Fruit fly (Drosophila melanogaster): ENCODE data around the gene Paip2.

DNA sequence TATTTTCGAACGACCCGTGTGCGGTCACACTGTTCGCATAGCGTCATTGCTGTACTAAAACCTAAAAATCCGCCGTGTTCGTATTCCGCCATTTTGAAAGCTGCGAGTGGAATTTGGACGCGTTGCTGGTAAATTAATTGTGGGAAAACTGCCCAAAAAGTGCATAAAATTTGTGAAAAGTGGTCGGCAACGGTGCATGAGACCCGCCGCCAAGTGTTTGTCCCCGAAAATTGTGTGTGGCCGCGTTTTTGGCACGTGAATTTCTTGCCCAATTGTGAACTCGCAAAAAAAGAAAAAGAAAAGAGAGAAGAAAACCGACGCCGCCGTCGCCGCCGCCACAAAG lies 31.0 kb downstream of the Paip2 start, which contains the start of gene CtBP:
- no peak for TF ChIP-seq CTCF (optimal IDR thresholded peaks at IDR 0.05)
- TF ChIP-seq CG8478 (optimal IDR thresholded peaks at IDR 0.05) = no peak

All from S2 (cell line).